Worm (Caenorhabditis elegans): Measurements from ENCODE around the gene srxa-4.
A peak's percentile ranks its signal among the peaks of the same experiment; 100 is the strongest.

srxa-4 gene

DNA sequence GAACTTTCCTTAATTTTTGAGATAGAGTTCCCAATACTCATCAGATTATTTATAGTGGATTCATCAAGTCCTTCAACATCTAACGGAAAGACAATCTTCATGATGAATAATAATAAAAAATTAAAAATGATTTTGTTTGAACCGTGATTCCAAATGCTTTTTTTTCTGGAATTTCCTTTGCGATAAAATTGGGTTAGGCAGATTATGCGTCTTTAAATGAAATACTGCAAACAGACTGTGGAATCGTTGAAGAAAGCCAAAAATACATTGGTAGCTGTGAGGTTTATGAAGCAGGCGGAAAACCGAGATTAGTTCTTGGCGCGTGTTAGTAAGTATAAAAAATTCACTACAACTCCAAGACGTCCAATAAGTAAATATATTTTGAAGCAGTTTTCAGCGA is 6.3 kb downstream of the srxa-4 start, which contains the start of gene srw-68:
TSS of gene srw-68 (minus strand) at position 101 of the 400 bp plus-strand sequence.
- no peak for TF ChIP-seq F33H1.4 (GFP tag; IDR thresholded peaks at IDR 0.05)
- TF ChIP-seq F49E8.2 (tag; optimal IDR thresholded peaks at IDR 0.05; ENCODE audit: insufficient read depth): no peak
- no peak for TF ChIP-seq unc-130 (GFP tag; optimal IDR thresholded peaks at IDR 0.05)
- TF ChIP-seq pbrm-1 (GFP tag; IDR thresholded peaks at IDR 0.05): no peak
- TF ChIP-seq nhr-120 (GFP tag; IDR thresholded peaks at IDR 0.05): no peak
- TF ChIP-seq ama-1 (optimal IDR thresholded peaks at IDR 0.05): no peak
- TF ChIP-seq ama-1 (GFP tag; optimal IDR thresholded peaks at IDR 0.05): no peak

DNA sequence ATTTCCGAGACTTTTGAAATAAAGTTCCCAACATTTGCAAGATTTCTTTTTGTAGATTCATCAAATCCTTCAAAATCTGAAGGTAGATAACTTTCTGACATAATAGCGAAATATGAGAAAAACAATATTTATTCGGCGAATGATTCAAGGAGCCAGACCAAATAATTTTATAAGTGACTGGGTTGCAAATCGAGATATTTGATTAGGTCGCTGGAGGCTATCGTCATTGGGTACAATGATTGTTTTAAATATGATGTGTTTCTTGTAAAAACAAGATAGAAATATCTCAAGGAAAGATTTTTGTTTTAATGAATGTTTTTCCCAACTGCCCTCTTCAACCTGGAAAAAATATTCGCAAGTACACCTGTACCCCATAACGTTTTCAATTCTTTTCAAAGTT is 8.6 kb downstream of the srxa-4 start, which contains the start of gene srw-69:
TSS of gene srw-69 (minus strand) at position 101 of the 400 bp plus-strand sequence.
- no peak for TF ChIP-seq aptf-2 (GFP tag; conservative IDR thresholded peaks at IDR 0.05)
- TF ChIP-seq madf-6 (GFP tag; IDR thresholded peaks at IDR 0.05): no peak
- no peak for TF ChIP-seq athp-1 (tag; optimal IDR thresholded peaks at IDR 0.05)

DNA sequence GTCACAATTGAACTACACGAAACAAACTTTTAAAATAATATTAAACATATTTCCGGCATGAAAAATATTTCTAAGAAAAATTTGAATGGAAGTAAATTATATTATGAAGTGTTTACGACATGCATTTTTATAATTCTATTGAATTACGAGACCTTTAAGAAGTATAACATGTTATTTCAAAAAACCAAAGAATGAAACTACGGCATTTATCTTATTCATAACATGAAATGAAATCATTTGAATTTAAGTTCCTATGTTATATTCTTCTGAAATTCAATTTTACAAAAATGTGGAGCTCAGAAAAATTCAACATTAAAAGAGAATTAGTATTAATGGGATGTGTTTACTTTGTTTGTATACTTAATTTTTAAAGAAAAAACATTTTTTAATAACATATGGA is 10.8 kb downstream of the srxa-4 start, which contains the start of gene srw-71:
TSS of gene srw-71 (minus strand) at position 101 of the 400 bp plus-strand sequence.
- TF ChIP-seq unc-130 (GFP tag; optimal IDR thresholded peaks at IDR 0.05): no peak
- TF ChIP-seq attf-5 (GFP tag; optimal IDR thresholded peaks at IDR 0.05): no peak
- TF ChIP-seq hlh-26 (GFP tag; conservative IDR thresholded peaks at IDR 0.05): no peak
- TF ChIP-seq egl-44 (GFP tag; IDR thresholded peaks at IDR 0.05): no peak
- TF ChIP-seq pha-4 (tag; optimal IDR thresholded peaks at IDR 0.05): no peak
- no peak for TF ChIP-seq C17E4.6 (GFP tag; IDR thresholded peaks at IDR 0.05)
- no peak for TF ChIP-seq cebp-2 (GFP tag; IDR thresholded peaks at IDR 0.05)
- TF ChIP-seq let-526 (GFP tag; IDR thresholded peaks at IDR 0.05): no peak
- no peak for TF ChIP-seq F57A8.1 (GFP tag; optimal IDR thresholded peaks at IDR 0.05)

DNA sequence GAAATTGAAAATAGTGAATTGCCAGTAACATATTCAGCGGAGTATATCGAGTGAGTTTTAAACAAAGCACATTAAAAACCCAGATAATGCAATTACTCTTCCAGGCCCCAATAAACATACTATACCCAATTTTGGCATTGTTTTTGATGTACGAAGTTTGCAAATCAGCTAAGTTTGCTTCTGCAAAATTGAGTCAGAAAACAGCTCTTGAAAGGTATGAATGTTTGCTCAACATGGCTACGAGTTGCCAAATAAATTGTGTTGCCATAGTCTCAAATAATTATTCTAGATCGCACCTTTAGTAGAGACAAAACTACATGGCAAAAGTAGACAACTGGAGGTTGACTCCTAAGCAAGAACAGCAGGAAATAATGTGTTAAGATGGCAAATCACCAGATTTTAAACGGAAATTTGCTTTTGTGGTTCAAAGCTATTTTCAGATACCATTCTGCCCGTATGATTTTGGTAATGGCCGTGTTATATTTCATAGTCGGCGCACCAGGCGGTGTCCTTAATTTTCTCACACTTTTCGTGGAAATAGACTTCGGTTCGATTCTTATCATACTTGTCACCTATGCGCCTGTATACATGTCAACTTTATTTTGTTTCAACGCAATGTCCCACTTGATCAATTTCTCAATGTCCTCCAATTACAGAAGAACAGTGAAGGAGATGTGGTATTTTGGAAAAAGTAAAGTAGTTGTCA is 12.3 kb downstream of the srxa-4 start:
- 0 out of 2 replicates have a peak, but pooled peaks have one; percentile 2 for TF ChIP-seq madf-3 (GFP tag; IDR thresholded peaks at IDR 0.05)
- TF ChIP-seq nfyb-1 (GFP tag; IDR thresholded peaks at IDR 0.05): peak; percentile 79
- TF ChIP-seq somi-1 (GFP tag; optimal IDR thresholded peaks at IDR 0.05): no peak
- 0 out of 2 replicates have a peak, but pooled peaks have one; percentile 8 for TF ChIP-seq ekl-4 (GFP tag; IDR thresholded peaks at IDR 0.05)
- peak; percentile 66 for TF ChIP-seq nhr-90 (tag; optimal IDR thresholded peaks at IDR 0.05)
- peak; percentile 83 for TF ChIP-seq pha-4 (tag; optimal IDR thresholded peaks at IDR 0.05)
- TF ChIP-seq Y53G8AR.9 (GFP tag; conservative IDR thresholded peaks at IDR 0.05): peak; percentile 91; the same call in 1 of the 2 replicates
- peak; percentile 59 for TF ChIP-seq C06A6.2 (GFP tag; conservative IDR thresholded peaks at IDR 0.05)
- no peak for TF ChIP-seq dpl-1 (GFP tag; optimal IDR thresholded peaks at IDR 0.05)
- no peak for TF ChIP-seq F37B4.10 (GFP tag; IDR thresholded peaks at IDR 0.05)
- no peak for TF ChIP-seq lsl-1 (GFP tag; optimal IDR thresholded peaks at IDR 0.05)
- peak in 1 of 3 experiments; percentile 29 for TF ChIP-seq lin-35 (GFP tag; optimal IDR thresholded peaks at IDR 0.05)
- TF ChIP-seq ceh-40 (GFP tag; IDR thresholded peaks at IDR 0.05): 0 out of 2 replicates have a peak, but pooled peaks have one; percentile 6
- 0 out of 2 replicates have a peak, but pooled peaks have one; percentile 38 for TF ChIP-seq nfya-2 (GFP tag; IDR thresholded peaks at IDR 0.05)
- no peak for TF ChIP-seq T07F8.4 (tag; optimal IDR thresholded peaks at IDR 0.05)
- no peak; the same call in 1 of the 2 replicates for TF ChIP-seq lin-26 (GFP tag; IDR thresholded peaks at IDR 0.05)
- TF ChIP-seq B0336.3 (GFP tag; IDR thresholded peaks at IDR 0.05): peak; percentile 67
- TF ChIP-seq nhr-80 (tag; optimal IDR thresholded peaks at IDR 0.05): peak; percentile 58
- TF ChIP-seq ztf-25 (GFP tag; IDR thresholded peaks at IDR 0.05): no peak
- peak; percentile 65 for TF ChIP-seq dox-1 (GFP tag; IDR thresholded peaks at IDR 0.05)
- no peak for TF ChIP-seq sdz-38 (tag; optimal IDR thresholded peaks at IDR 0.05)
- no peak; the same call in 1 of the 2 replicates for TF ChIP-seq cebp-1 (GFP tag; IDR thresholded peaks at IDR 0.05)
- TF ChIP-seq cebp-1 (tag; optimal IDR thresholded peaks at IDR 0.05): peak; percentile 70
- no peak for TF ChIP-seq Y67H2A.10 (GFP tag; conservative IDR thresholded peaks at IDR 0.05)
- TF ChIP-seq snpc-1.3 (tag; optimal IDR thresholded peaks at IDR 0.05; ENCODE audit: insufficient read depth): no peak
- no peak for TF ChIP-seq cebp-2 (GFP tag; IDR thresholded peaks at IDR 0.05)
- TF ChIP-seq tlf-1 (GFP tag; optimal IDR thresholded peaks at IDR 0.05): peak; percentile 53
